Worm (Caenorhabditis elegans): Measurements from ENCODE around the gene ttr-26.

ce11 chrV:18586954-18587353 lies 26.9 kb upstream of the ttr-26 start:
- TF ChIP-seq hlh-26 (GFP tag; conservative IDR thresholded peaks at IDR 0.05) (no peak), nfya-1 (tag; optimal IDR thresholded peaks at IDR 0.05; ENCODE audit: borderline replicate concordance, insufficient read depth) (no peak), hsf-1 (GFP tag; IDR thresholded peaks at IDR 0.05) (no peak), snpc-4 (GFP tag; optimal IDR thresholded peaks at IDR 0.05) (no peak), snpc-4 (tag; optimal IDR thresholded peaks at IDR 0.05) (no peak), mes-4 (tag; optimal IDR thresholded peaks at IDR 0.05) (no peak), somi-1 (GFP tag; optimal IDR thresholded peaks at IDR 0.05) (no peak), nfyb-1 (GFP tag; IDR thresholded peaks at IDR 0.05) (no peak), atf-7 (tag; optimal IDR thresholded peaks at IDR 0.05) (no peak), nhr-80 (tag; optimal IDR thresholded peaks at IDR 0.05) (no peak)
